Worm (Caenorhabditis elegans) whole organism, L4/young adult: ENCODE results near the gene srj-44.

ENCODE experiments used
- W03F9.2 ChIP-seq: fragments of 150-350 bp; optimal IDR thresholded peaks from 2 replicates; lab custom pipeline; 2014; ENCODE audit warnings: missing biosample characterization, missing genetic modification characterization
- dao-5 ChIP-seq: sonication (generic microtip); optimal IDR thresholded peaks from 2 replicates; lab custom pipeline; 2016; ENCODE audit warnings: missing genotype, missing genetic modification characterization, moderate library complexity, missing compliant biosample characterization
- him-1 ChIP-seq: sonication (generic microtip); optimal IDR thresholded peaks from 2 replicates; lab custom pipeline; 2016; ENCODE audit warnings: missing genotype, missing genetic modification reagents, missing genetic modification characterization, missing compliant biosample characterization

- TF ChIP-seq dao-5 (tag; lab: Kevin White, UChicago) (no peak), him-1 (tag; lab: Kevin White, UChicago) (no peak), W03F9.2 (tag; lab: Kevin White, UChicago) (no peak)
These were observed 46.3 kb upstream of the srj-44 start, which contains the start of gene F37B4.15 for ce11 chrV:2891927-2892326.
